Worm (Caenorhabditis elegans) whole organism, mixed stage, embryonic: ENCODE data around the gene C08F11.12.

Experiments
- hlh-1 ChIP-seq: fragments of 150-350 bp; optimal IDR thresholded peaks from 2 replicates; lab custom pipeline; 2014; ENCODE audit warnings: missing biosample characterization, missing genetic modification reagents, missing genetic modification characterization
- pha-4 ChIP-seq: fragments of 150-350 bp; optimal IDR thresholded peaks from 2 replicates; lab custom pipeline; 2018; ENCODE audit warnings: missing biosample characterization, missing genetic modification reagents, missing genetic modification characterization

DNA sequence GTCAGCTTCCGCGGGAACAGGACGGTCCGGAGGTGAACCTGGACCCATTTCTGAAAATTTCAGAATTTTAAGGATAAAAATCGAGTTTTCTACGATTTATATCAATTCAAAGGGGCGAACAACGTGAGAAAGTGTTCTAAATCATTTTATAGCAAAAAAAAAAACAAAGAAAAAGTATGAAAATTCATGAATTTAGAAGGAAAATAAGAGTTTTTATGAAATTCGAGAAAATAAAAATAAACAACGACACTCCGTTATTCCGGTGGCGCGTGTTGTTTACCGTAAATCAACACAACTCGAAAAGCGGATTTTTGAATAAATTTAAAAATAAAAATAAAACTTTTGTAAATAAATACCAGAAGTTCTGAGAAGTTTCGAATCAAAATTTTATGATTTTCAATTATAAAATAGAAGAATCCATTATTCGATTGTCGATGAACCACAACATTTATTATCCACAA lies 35.7 kb upstream of the C08F11.12 start, which contains the start of gene nyn-1:
- TF ChIP-seq pha-4 (tag; lab: Kevin White, UChicago) (no peak), hlh-1 (tag; lab: Kevin White, UChicago) (no peak)
